Fruit fly (Drosophila melanogaster): ENCODE measurements around the gene ZnT63C.

Gene ZnT63C

DNA sequence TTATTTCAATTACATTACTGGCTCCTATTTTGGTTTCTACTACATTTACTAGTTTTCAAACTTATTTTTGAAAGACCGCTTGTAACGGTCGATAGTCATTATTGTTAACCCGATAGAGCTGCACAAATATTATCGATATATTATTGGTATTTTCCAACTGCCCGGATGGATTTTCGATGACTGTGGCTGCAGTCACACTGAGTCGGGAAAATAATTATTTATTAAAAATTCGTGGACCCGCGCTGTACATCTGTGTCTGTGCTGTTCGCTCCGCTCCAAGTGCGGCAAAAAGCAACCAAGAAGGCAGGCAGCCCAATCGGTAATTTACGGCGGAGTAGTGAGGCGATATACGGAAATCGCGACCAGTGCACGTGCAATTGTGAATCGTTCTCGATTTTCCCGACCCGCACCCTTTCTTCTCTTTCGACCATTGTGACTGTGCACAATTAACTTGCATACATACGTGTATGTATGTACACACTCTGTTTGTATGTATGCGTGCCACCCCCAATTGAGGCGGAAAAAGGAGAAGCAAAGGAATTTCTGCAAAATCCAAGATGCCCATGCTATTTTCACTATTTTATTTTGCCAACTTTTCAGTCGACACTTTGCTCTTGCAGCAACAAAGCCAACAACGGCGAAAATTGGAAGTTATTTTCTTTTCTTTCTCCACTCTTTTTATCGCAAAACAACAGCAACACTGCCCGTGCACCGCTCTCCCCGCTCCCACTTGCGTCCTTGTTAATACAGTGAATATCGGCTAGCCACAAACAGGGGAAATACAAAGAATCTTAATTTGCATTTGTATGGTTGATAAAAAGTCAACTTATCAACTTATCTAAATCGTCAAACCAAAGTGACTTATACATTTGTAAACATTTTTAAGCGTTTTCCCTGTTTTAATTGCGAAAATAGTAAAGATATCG, at the start of gene ZnT63C (continued):
- peak; percentile 15 for TF ChIP-seq CG7368 (GFP tag; optimal IDR thresholded peaks at IDR 0.05)
- TF ChIP-seq CG11294 (GFP tag; IDR thresholded peaks at IDR 0.05): no peak
- peak; percentile 33 for TF ChIP-seq Sox102F (GFP tag; optimal IDR thresholded peaks at IDR 0.05)
- TF ChIP-seq dsx (GFP tag; optimal IDR thresholded peaks at IDR 0.05; ENCODE audit: poor library complexity, severe bottlenecking): no peak
- TF ChIP-seq fd85E (GFP tag; optimal IDR thresholded peaks at IDR 0.05): no peak
- TF ChIP-seq eg (GFP tag; IDR thresholded peaks at IDR 0.05): peak; percentile 46; the same call in 2 of the 3 replicates
- no peak for TF ChIP-seq CG10631 (GFP tag; optimal IDR thresholded peaks at IDR 0.05)
- no peak for TF ChIP-seq Eip93F (GFP tag; optimal IDR thresholded peaks at IDR 0.05)
- TF ChIP-seq CG10669 (GFP tag; optimal IDR thresholded peaks at IDR 0.05): peak; percentile 64
- peak; percentile 31 for TF ChIP-seq Hr4 (GFP tag; optimal IDR thresholded peaks at IDR 0.05)

DNA sequence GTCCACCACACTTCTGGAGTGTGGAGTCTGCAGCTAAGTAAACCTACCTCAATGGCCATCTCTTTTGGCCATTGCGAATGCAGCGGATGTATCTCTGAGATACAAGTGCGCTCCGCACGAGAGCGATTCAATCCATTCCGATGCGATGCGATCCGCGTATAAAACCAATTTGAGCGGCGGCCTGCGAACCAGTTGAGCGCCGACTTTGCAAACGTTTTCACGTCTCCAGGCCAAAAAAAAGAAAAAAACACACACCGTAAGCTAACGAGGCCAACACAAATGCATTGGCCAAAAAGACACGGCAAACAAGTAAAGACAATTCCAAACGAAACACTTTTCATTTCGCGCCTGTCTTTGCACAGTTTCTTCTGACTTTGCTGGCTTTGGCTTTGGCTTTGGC, 45.8 kb upstream of the ZnT63C start, which contains the start of gene ckd:
ckd (plus strand) TSS at position 189 of the 400 bp plus-strand sequence.
- TF ChIP-seq Blimp-1 (GFP tag; optimal IDR thresholded peaks at IDR 0.05): peak; percentile 77
- TF ChIP-seq CG15336 (GFP tag; IDR thresholded peaks at IDR 0.05): peak; percentile 19; the same call in 1 of the 2 replicates
- TF ChIP-seq CG8319 (GFP tag; optimal IDR thresholded peaks at IDR 0.05): no peak
- no peak for TF ChIP-seq CG3919 (GFP tag; optimal IDR thresholded peaks at IDR 0.05)
- no peak for TF ChIP-seq vri (GFP tag; optimal IDR thresholded peaks at IDR 0.05)
- TF ChIP-seq CG6163 (GFP tag; IDR thresholded peaks at IDR 0.05): no peak
- no peak for TF ChIP-seq CG32006 (GFP tag; optimal IDR thresholded peaks at IDR 0.05)
- TF ChIP-seq pdm3 (GFP tag; optimal IDR thresholded peaks at IDR 0.05): no peak
- TF ChIP-seq topi (GFP tag; optimal IDR thresholded peaks at IDR 0.05): no peak
- no peak for TF ChIP-seq CG10669 (GFP tag; optimal IDR thresholded peaks at IDR 0.05)
- TF ChIP-seq CG6808 (GFP tag; optimal IDR thresholded peaks at IDR 0.05): no peak
- no peak for TF ChIP-seq Smox (GFP tag; optimal IDR thresholded peaks at IDR 0.05)
- no peak for TF ChIP-seq CG10631 (GFP tag; optimal IDR thresholded peaks at IDR 0.05)
- no peak for TF ChIP-seq CG11762 (GFP tag; optimal IDR thresholded peaks at IDR 0.05; ENCODE audit: insufficient read depth)
- no peak for TF ChIP-seq Met (GFP tag; optimal IDR thresholded peaks at IDR 0.05)
- peak; percentile 54 for TF ChIP-seq CG6854 (GFP tag; optimal IDR thresholded peaks at IDR 0.05)
- TF ChIP-seq fkh (GFP tag; optimal IDR thresholded peaks at IDR 0.05): no peak
- TF ChIP-seq Hr38 (GFP tag; optimal IDR thresholded peaks at IDR 0.05): no peak
- TF ChIP-seq CG16779 (tag; optimal IDR thresholded peaks at IDR 0.05): no peak
- TF ChIP-seq CG3032 (tag; optimal IDR thresholded peaks at IDR 0.05): no peak
- TF ChIP-seq Gug (GFP tag; IDR thresholded peaks at IDR 0.05): no peak
- TF ChIP-seq eg (GFP tag; IDR thresholded peaks at IDR 0.05): 0 out of 3 replicates have a peak, but pooled peaks have one; percentile 7
- no peak for TF ChIP-seq CG31627 (GFP tag; optimal IDR thresholded peaks at IDR 0.05)
- no peak for TF ChIP-seq CG11902 (GFP tag; optimal IDR thresholded peaks at IDR 0.05)
- TF ChIP-seq CG1621 (tag; optimal IDR thresholded peaks at IDR 0.05): no peak
- TF ChIP-seq svp (GFP tag): no peak
- TF ChIP-seq esn (GFP tag; optimal IDR thresholded peaks at IDR 0.05): no peak
- TF ChIP-seq net (GFP tag; optimal IDR thresholded peaks at IDR 0.05): no peak
- TF ChIP-seq Ets96B (tag; optimal IDR thresholded peaks at IDR 0.05): no peak
- peak; percentile 62 for TF ChIP-seq Eip78C (GFP tag)
- no peak for TF ChIP-seq CG7368 (GFP tag; optimal IDR thresholded peaks at IDR 0.05)
- TF ChIP-seq dsx (GFP tag; optimal IDR thresholded peaks at IDR 0.05; ENCODE audit: poor library complexity, severe bottlenecking): peak; percentile 17
- no peak for TF ChIP-seq CG34406 (GFP tag; optimal IDR thresholded peaks at IDR 0.05)
- no peak for TF ChIP-seq CG4318 (GFP tag; optimal IDR thresholded peaks at IDR 0.05)
- TF ChIP-seq fd85E (GFP tag; optimal IDR thresholded peaks at IDR 0.05): no peak
- TF ChIP-seq Sox14 (GFP tag; optimal IDR thresholded peaks at IDR 0.05): no peak
- TF ChIP-seq Lpt (GFP tag; optimal IDR thresholded peaks at IDR 0.05): peak; percentile 6
- TF ChIP-seq ss (GFP tag; optimal IDR thresholded peaks at IDR 0.05): peak in 1 of 2 experiments; percentile 14
- TF ChIP-seq Eip75B (GFP tag; optimal IDR thresholded peaks at IDR 0.05): peak; percentile 56
- no peak for TF ChIP-seq Ets21C (GFP tag; optimal IDR thresholded peaks at IDR 0.05)

Data from whole organism, prepupa.